Fruit fly (Drosophila melanogaster) whole organism, embryonic: ENCODE data around the gene Pdhb.

Experiments
- Antp ChIP-seq: fragments of 200-800 bp; sonication (Bioruptor generic); optimal IDR thresholded peaks from 3 replicates; lab custom pipeline; 2016; ENCODE audit warnings: missing biosample characterization, missing genetic modification characterization
- B-H2 ChIP-seq: fragments of 200-800 bp; sonication (Bioruptor generic); optimal IDR thresholded peaks from 2 replicates; lab custom pipeline; 2018; ENCODE audit warnings: missing biosample characterization, mild to moderate bottlenecking, missing genetic modification characterization
- CG1024 ChIP-seq: fragments of 200-800 bp; sonication (Bioruptor generic); IDR thresholded peaks from 2 replicates; pipeline ENCODE4 v1.3.6; 2022; ENCODE audit warnings: missing biosample characterization, missing genetic modification characterization
- CG10462 ChIP-seq: fragments of 200-800 bp; sonication (Bioruptor generic); optimal IDR thresholded peaks from 2 replicates; lab custom pipeline; 2016; ENCODE audit warnings: missing biosample characterization, missing genetic modification characterization
- CG12071 ChIP-seq: fragments of 200-800 bp; sonication (Bioruptor generic); optimal IDR thresholded peaks from 3 replicates; lab custom pipeline; 2018; ENCODE audit warnings: missing biosample characterization, mild to moderate bottlenecking, missing genetic modification characterization
- CG12155 ChIP-seq: fragments of 200-800 bp; sonication (Bioruptor generic); optimal IDR thresholded peaks from 3 replicates; lab custom pipeline; 2016; ENCODE audit warnings: missing biosample characterization, missing genetic modification characterization
- CG12744 ChIP-seq: fragments of 200-800 bp; sonication (Bioruptor generic); optimal IDR thresholded peaks from 2 replicates; lab custom pipeline; 2016; ENCODE audit warnings: missing biosample characterization, missing genetic modification characterization
- CG13123 ChIP-seq: fragments of 200-800 bp; sonication (Bioruptor generic); optimal IDR thresholded peaks from 2 replicates; lab custom pipeline; 2016; ENCODE audit warnings: missing biosample characterization, missing genetic modification characterization
- CG1647 ChIP-seq: fragments of 200-800 bp; sonication (Bioruptor generic); optimal IDR thresholded peaks from 3 replicates; lab custom pipeline; 2016; ENCODE audit warnings: missing biosample characterization, missing genetic modification characterization
- CG16779 ChIP-seq: fragments of 200-800 bp; sonication (Bioruptor generic); IDR thresholded peaks from 2 replicates; pipeline ENCODE4 v1.3.6; 2022; ENCODE audit warnings: missing biosample characterization, missing genetic modification characterization
- CG17568 ChIP-seq: fragments of 200-800 bp; sonication (Bioruptor generic); optimal IDR thresholded peaks from 2 replicates; lab custom pipeline; 2018; ENCODE audit warnings: missing biosample characterization, mild to moderate bottlenecking, missing genetic modification characterization, moderate library complexity
- CG17912 ChIP-seq: fragments of 200-800 bp; sonication (Bioruptor generic); optimal IDR thresholded peaks from 2 replicates; lab custom pipeline; 2018; ENCODE audit warnings: missing biosample characterization, mild to moderate bottlenecking, missing genetic modification characterization
- CG1792 ChIP-seq: fragments of 200-800 bp; sonication (Bioruptor generic); optimal IDR thresholded peaks from 2 replicates; lab custom pipeline; 2016; ENCODE audit warnings: missing biosample characterization, missing genetic modification characterization
- CG31224 ChIP-seq: fragments of 200-800 bp; sonication (Bioruptor generic); IDR thresholded peaks from 2 replicates; pipeline ENCODE4 v1.3.6; 2022; ENCODE audit warnings: missing biosample characterization, missing genetic modification characterization
- CG4424 ChIP-seq: fragments of 200-800 bp; sonication (Bioruptor generic); optimal IDR thresholded peaks from 3 replicates; lab custom pipeline; 2016; ENCODE audit warnings: missing biosample characterization, missing genetic modification characterization
- CG5180 ChIP-seq: fragments of 200-800 bp; sonication (Bioruptor generic); optimal IDR thresholded peaks from 3 replicates; lab custom pipeline; 2017; ENCODE audit warnings: missing biosample characterization, missing genetic modification characterization, mild to moderate bottlenecking, moderate library complexity, missing genetic modification reagents
- CG6254 ChIP-seq: fragments of 200-800 bp; sonication (Bioruptor generic); optimal IDR thresholded peaks from 3 replicates; lab custom pipeline; 2017; ENCODE audit warnings: mild to moderate bottlenecking, missing biosample characterization, missing genetic modification reagents, missing genetic modification characterization
- CG6813 ChIP-seq: fragments of 200-800 bp; sonication (Bioruptor generic); optimal IDR thresholded peaks from 2 replicates; lab custom pipeline; 2017; ENCODE audit warnings: missing biosample characterization, missing genetic modification characterization, mild to moderate bottlenecking, moderate library complexity, missing genetic modification reagents
- CG6854 ChIP-seq: fragments of 200-800 bp; sonication (Bioruptor generic); optimal IDR thresholded peaks from 3 replicates; lab custom pipeline; 2017; ENCODE audit warnings: missing biosample characterization, mild to moderate bottlenecking, missing genetic modification characterization
- CG8944 ChIP-seq: fragments of 200-800 bp; sonication (Bioruptor generic); optimal IDR thresholded peaks from 3 replicates; lab custom pipeline; 2016; ENCODE audit warnings: missing biosample characterization, missing genetic modification characterization
- D ChIP-seq, 2 experiments: fragments of 200-800 bp in 1 of 2; fragments of >200 bp in 1 of 2; sonication (Bioruptor generic) in 1 of 2; optimal IDR thresholded peaks; 2 replicates in 1 of 2; 3 replicates in 1 of 2; lab custom pipeline; 2017; ENCODE audit warnings: mild to moderate bottlenecking in 1 of 2, missing biosample characterization in 1 of 2, missing genetic modification characterization in 1 of 2, missing genetic modification reagents in 1 of 2
- Drgx ChIP-seq: fragments of 200-800 bp; sonication (Bioruptor generic); IDR thresholded peaks from 2 replicates; pipeline ENCODE4 v1.3.6; 2022; ENCODE audit warnings: missing biosample characterization, missing genetic modification characterization
- Elba2 ChIP-seq: fragments of 200-800 bp; sonication (Bioruptor generic); optimal IDR thresholded peaks from 3 replicates; lab custom pipeline; 2016; ENCODE audit warnings: missing biosample characterization, missing genetic modification characterization
- Ets65A ChIP-seq: fragments of 200-800 bp; sonication (Bioruptor generic); peaks from one replicate; lab custom pipeline; 2016; ENCODE audit warnings: missing biosample characterization, missing genetic modification characterization
- Hr78 ChIP-seq, 2 experiments: fragments of 200-800 bp in 1 of 2; fragments of >200 bp in 1 of 2; sonication (Bioruptor generic) in 1 of 2; optimal IDR thresholded peaks; 2 replicates each; lab custom pipeline; 2017 to 2019; ENCODE audit warnings: missing biosample characterization in 2 of 2, missing genetic modification characterization in 2 of 2, mild to moderate bottlenecking in 1 of 2, moderate library complexity in 1 of 2
- Optix ChIP-seq: fragments of 200-800 bp; sonication (Bioruptor generic); IDR thresholded peaks from 3 replicates; pipeline ENCODE4 v1.3.6; 2022; ENCODE audit warnings: missing biosample characterization, missing genetic modification characterization
- Ravus ChIP-seq: fragments of 200-800 bp; sonication (Bioruptor generic); IDR thresholded peaks from 2 replicates; pipeline ENCODE4 v1.3.6; 2022; ENCODE audit warnings: missing biosample characterization, missing genetic modification characterization
- Six4 ChIP-seq: fragments of 200-800 bp; sonication (Bioruptor generic); optimal IDR thresholded peaks from 2 replicates; lab custom pipeline; 2016; ENCODE audit warnings: missing biosample characterization, missing genetic modification characterization
- TFAM ChIP-seq: fragments of 200-800 bp; sonication (Bioruptor generic); optimal IDR thresholded peaks from 2 replicates; lab custom pipeline; 2017; ENCODE audit warnings: missing biosample characterization, missing genetic modification characterization, inconsistent platforms
- ab ChIP-seq: fragments of 200-800 bp; sonication (Bioruptor generic); optimal IDR thresholded peaks from 2 replicates; lab custom pipeline; 2016; ENCODE audit warnings: missing biosample characterization, missing genetic modification characterization
- dati ChIP-seq: fragments of 200-800 bp; sonication (Bioruptor generic); IDR thresholded peaks from 2 replicates; pipeline ENCODE4 v1.3.6; 2022; ENCODE audit warnings: missing biosample characterization, missing genetic modification characterization
- ems ChIP-seq: fragments of 200-800 bp; sonication (Bioruptor generic); optimal IDR thresholded peaks from 3 replicates; lab custom pipeline; 2016; ENCODE audit warnings: missing biosample characterization, missing genetic modification characterization
- fd96Cb ChIP-seq: fragments of 200-800 bp; sonication (Bioruptor generic); optimal IDR thresholded peaks from 2 replicates; lab custom pipeline; 2018; ENCODE audit warnings: missing biosample characterization, mild to moderate bottlenecking, missing genetic modification characterization, moderate library complexity
- gsb ChIP-seq: fragments of 200-800 bp; sonication (Bioruptor generic); IDR thresholded peaks from 2 replicates; pipeline ENCODE4 v1.3.6; 2022; ENCODE audit warnings: missing biosample characterization, missing genetic modification characterization
- hth ChIP-seq: fragments of >200 bp; optimal IDR thresholded peaks from 2 replicates; lab custom pipeline; 2017; ENCODE audit warnings: inconsistent platforms
- kah ChIP-seq: fragments of 200-800 bp; sonication (Bioruptor generic); optimal IDR thresholded peaks from 2 replicates; lab custom pipeline; 2018; ENCODE audit warnings: missing biosample characterization, mild to moderate bottlenecking, missing genetic modification characterization
- lab ChIP-seq: fragments of 200-800 bp; sonication (Bioruptor generic); optimal IDR thresholded peaks from 3 replicates; lab custom pipeline; 2017; ENCODE audit warnings: missing biosample characterization, missing genetic modification characterization, mild to moderate bottlenecking, moderate library complexity, missing genetic modification reagents
- nmo ChIP-seq: fragments of 200-800 bp; sonication (Bioruptor generic); optimal IDR thresholded peaks from 2 replicates; lab custom pipeline; 2018; ENCODE audit warnings: missing biosample characterization, mild to moderate bottlenecking, missing genetic modification characterization, moderate library complexity
- nom ChIP-seq: fragments of 200-800 bp; sonication (Bioruptor generic); optimal IDR thresholded peaks from 2 replicates; lab custom pipeline; 2017; ENCODE audit warnings: missing biosample characterization, missing genetic modification characterization, mild to moderate bottlenecking, moderate library complexity, missing genetic modification reagents
- p53 ChIP-seq: fragments of 200-800 bp; sonication (Bioruptor generic); optimal IDR thresholded peaks from 2 replicates; lab custom pipeline; 2016; ENCODE audit warnings: missing biosample characterization, missing genetic modification characterization
- scrt ChIP-seq: fragments of 200-800 bp; sonication (Bioruptor generic); optimal IDR thresholded peaks from 2 replicates; lab custom pipeline; 2018; ENCODE audit warnings: missing biosample characterization, mild to moderate bottlenecking, missing genetic modification characterization, moderate library complexity
- sens ChIP-seq: fragments of 200-800 bp; sonication (Bioruptor generic); peaks from one replicate; lab custom pipeline; 2016; ENCODE audit warnings: missing biosample characterization, missing genetic modification characterization
- sim ChIP-seq: fragments of 200-800 bp; sonication (Bioruptor generic); IDR thresholded peaks from 2 replicates; pipeline ENCODE4 v1.3.6; 2022; ENCODE audit warnings: missing biosample characterization, missing genetic modification characterization
- slbo ChIP-seq: fragments of 200-800 bp; sonication (Bioruptor generic); IDR thresholded peaks from 2 replicates; pipeline ENCODE4 v1.3.6; 2022; ENCODE audit warnings: missing biosample characterization, missing genetic modification characterization
- stwl ChIP-seq: fragments of 200-800 bp; sonication (Bioruptor generic); optimal IDR thresholded peaks from 3 replicates; lab custom pipeline; 2018; ENCODE audit warnings: missing biosample characterization, mild to moderate bottlenecking, missing genetic modification characterization, moderate library complexity
- tap ChIP-seq: fragments of 200-800 bp; optimal IDR thresholded peaks from 3 replicates; lab custom pipeline; 2019; ENCODE audit warnings: missing biosample characterization, mild to moderate bottlenecking, missing genetic modification characterization, moderate library complexity
- tgo ChIP-seq: fragments of 200-800 bp; sonication (Bioruptor generic); IDR thresholded peaks from 3 replicates; pipeline ENCODE4 v1.3.6; 2022; ENCODE audit warnings: missing biosample characterization, missing genetic modification characterization
- unc-4 ChIP-seq: fragments of 200-800 bp; sonication (Bioruptor generic); IDR thresholded peaks from 2 replicates; pipeline ENCODE4 v1.3.6; 2022; ENCODE audit warnings: missing biosample characterization, missing genetic modification characterization; ENCODE audit not compliant: partially characterized antibody
- zfh2 ChIP-seq: fragments of 200-800 bp; sonication (Bioruptor generic); optimal IDR thresholded peaks from 2 replicates; lab custom pipeline; 2016; ENCODE audit warnings: missing biosample characterization, missing genetic modification characterization

Pdhb gene

dm6 chr3R:29112398-29113150 lies at the start of gene Pdhb, which contains the start of gene alpha-Man-Ib (continued):
- TF ChIP-seq B-H2 (GFP tag; lab: Kevin White, UChicago), result peak; percentile 82
- peak in 1 of 2 experiments; percentile 13 for TF ChIP-seq Hr78 (GFP tag; optimal IDR thresholded peaks at IDR 0.05; lab: Kevin White, UChicago)
- TF ChIP-seq Six4, result peak; percentile 41
- peak; percentile 83 for TF ChIP-seq tgo
- TF ChIP-seq Ets65A (GFP tag; lab: Kevin White, UChicago), result peak; percentile 91
- TF ChIP-seq sim (GFP tag; lab: Robert Waterston, UW), result no peak
- TF ChIP-seq CG5180 (GFP tag; lab: Kevin White, UChicago), result no peak
- TF ChIP-seq CG6854 (GFP tag; lab: Kevin White, UChicago), result no peak
- peak; percentile 54 for TF ChIP-seq CG17912
- no peak for TF ChIP-seq Ravus
- TF ChIP-seq zfh2 (GFP tag; lab: Kevin White, UChicago), result peak; percentile 80
- peak; percentile 69 for TF ChIP-seq Elba2 (GFP tag; lab: Kevin White, UChicago)
- TF ChIP-seq unc-4 (GFP tag; lab: Robert Waterston, UW), result 0 out of 2 replicates have a peak, but pooled peaks have one; percentile 38
- peak; percentile 56; the same call in 2 of the 3 replicates for TF ChIP-seq Optix (GFP tag; lab: Robert Waterston, UW)
- peak; percentile 82 for TF ChIP-seq lab
- peak; percentile 51 for TF ChIP-seq CG6813 (GFP tag; lab: Kevin White, UChicago)
- no peak for TF ChIP-seq CG12744
- TF ChIP-seq kah (GFP tag; lab: Kevin White, UChicago), result no peak
- peak; percentile 95 for TF ChIP-seq sens (GFP tag; lab: Kevin White, UChicago)
- TF ChIP-seq tap (tag; lab: Kevin White, UChicago), result no peak
- TF ChIP-seq nmo (GFP tag; lab: Kevin White, UChicago), result peak; percentile 92
- TF ChIP-seq hth, result no peak
- TF ChIP-seq nom (GFP tag; lab: Kevin White, UChicago), result peak; percentile 45
- TF ChIP-seq CG12155 (GFP tag; lab: Kevin White, UChicago), result peak; percentile 73
- peak; percentile 94 for TF ChIP-seq slbo (GFP tag; lab: Robert Waterston, UW)
- no peak for TF ChIP-seq p53 (GFP tag; lab: Kevin White, UChicago)
- peak; percentile 45 for TF ChIP-seq CG8944
- peak; percentile 42 for TF ChIP-seq ems (GFP tag; lab: Kevin White, UChicago)
- no peak for TF ChIP-seq CG1792
- TF ChIP-seq scrt (GFP tag; lab: Kevin White, UChicago), result peak; percentile 57
- TF ChIP-seq CG1024, result peak; percentile 48; the same call in 1 of the 2 replicates
- TF ChIP-seq CG13123 (GFP tag; lab: Kevin White, UChicago), result peak; percentile 69
- TF ChIP-seq CG31224 (GFP tag; lab: Robert Waterston, UW), result peak; percentile 67
- TF ChIP-seq CG10462 (GFP tag; lab: Kevin White, UChicago), result peak; percentile 15
- no peak for TF ChIP-seq dati
- peak; percentile 81 for TF ChIP-seq CG4424 (GFP tag; lab: Kevin White, UChicago)
- TF ChIP-seq Antp (GFP tag; lab: Kevin White, UChicago), result peak; percentile 56
- no peak for TF ChIP-seq CG17568
- no peak for TF ChIP-seq D (optimal IDR thresholded peaks at IDR 0.05; lab: Kevin White, UChicago)
- TF ChIP-seq D (GFP tag; optimal IDR thresholded peaks at IDR 0.05; lab: Kevin White, UChicago), result peak; percentile 66
- no peak for TF ChIP-seq CG6254 (GFP tag; lab: Kevin White, UChicago)
- no peak for TF ChIP-seq CG12071 (GFP tag; lab: Kevin White, UChicago)
- peak; percentile 64; the same call in 1 of the 2 replicates for TF ChIP-seq CG16779 (GFP tag; lab: Robert Waterston, UW)
- peak; percentile 63 for TF ChIP-seq stwl (tag; lab: Kevin White, UChicago)
- peak; percentile 22 for TF ChIP-seq CG1647 (GFP tag; lab: Kevin White, UChicago)
- TF ChIP-seq gsb (GFP tag; lab: Robert Waterston, UW), result no peak
- peak; percentile 70 for TF ChIP-seq fd96Cb (tag; lab: Kevin White, UChicago)
- TF ChIP-seq TFAM (GFP tag; lab: Kevin White, UChicago), result no peak
- TF ChIP-seq ab (GFP tag; lab: Kevin White, UChicago), result no peak
- peak; percentile 45; the same call in 1 of the 2 replicates for TF ChIP-seq Drgx
